Fruit fly (Drosophila melanogaster) whole organism, prepupa: ENCODE results near the gene CG11085.

ENCODE experiments used
- CG6808 ChIP-seq: fragments of 200-800 bp; sonication (Bioruptor generic); optimal IDR thresholded peaks from 3 replicates; lab custom pipeline; 2017; ENCODE audit warnings: missing biosample characterization, missing genetic modification characterization, mild to moderate bottlenecking, moderate library complexity, missing genetic modification reagents
- CG6854 ChIP-seq: fragments of 200-800 bp; sonication (Bioruptor generic); optimal IDR thresholded peaks from 2 replicates; lab custom pipeline; 2017; ENCODE audit warnings: missing biosample characterization, mild to moderate bottlenecking, missing genetic modification characterization
- CG7368 ChIP-seq: fragments of 200-800 bp; sonication (Bioruptor generic); optimal IDR thresholded peaks from 3 replicates; lab custom pipeline; 2016; ENCODE audit warnings: missing biosample characterization, missing genetic modification characterization
- Ets21C ChIP-seq: fragments of 200-800 bp; sonication (Bioruptor generic); optimal IDR thresholded peaks from 3 replicates; lab custom pipeline; 2016; ENCODE audit warnings: missing biosample characterization, missing genetic modification characterization
- Hr39 ChIP-seq: fragments of 200-800 bp; sonication (Bioruptor generic); optimal IDR thresholded peaks from 2 replicates; lab custom pipeline; 2016; ENCODE audit warnings: missing biosample characterization, missing genetic modification characterization
- Lpt ChIP-seq: fragments of 200-800 bp; sonication (Bioruptor generic); optimal IDR thresholded peaks from 3 replicates; lab custom pipeline; 2016; ENCODE audit warnings: missing biosample characterization, missing genetic modification characterization
- OdsH ChIP-seq: fragments of 200-800 bp; sonication (Bioruptor generic); optimal IDR thresholded peaks from 3 replicates; lab custom pipeline; 2016; ENCODE audit warnings: missing biosample characterization, missing genetic modification characterization
- Sox15 ChIP-seq: fragments of 200-800 bp; sonication (Bioruptor generic); optimal IDR thresholded peaks from 3 replicates; lab custom pipeline; 2016; ENCODE audit warnings: missing biosample characterization, missing genetic modification characterization
- achi ChIP-seq: fragments of 200-800 bp; sonication (Bioruptor generic); optimal IDR thresholded peaks from 3 replicates; lab custom pipeline; 2016; ENCODE audit warnings: missing biosample characterization, missing genetic modification characterization
- dsx ChIP-seq: fragments of 200-800 bp; optimal IDR thresholded peaks from 3 replicates; lab custom pipeline; 2019; ENCODE audit warnings: missing biosample characterization, mild to moderate bottlenecking, missing genetic modification characterization, moderate library complexity; ENCODE audit not compliant: poor library complexity, severe bottlenecking
- fkh ChIP-seq: fragments of 200-800 bp; sonication (Bioruptor generic); optimal IDR thresholded peaks from 3 replicates; lab custom pipeline; 2017; ENCODE audit warnings: missing biosample characterization, mild to moderate bottlenecking, missing genetic modification characterization, moderate library complexity
- lz ChIP-seq: fragments of 200-800 bp; sonication (Bioruptor generic); optimal IDR thresholded peaks from 3 replicates; lab custom pipeline; 2016; ENCODE audit warnings: missing biosample characterization, missing genetic modification characterization
- topi ChIP-seq: fragments of 200-800 bp; sonication (Bioruptor generic); optimal IDR thresholded peaks from 3 replicates; lab custom pipeline; 2016; ENCODE audit warnings: missing biosample characterization, missing genetic modification characterization

dm6 chrX:12669659-12670488 lies 53.8 kb downstream of the CG11085 start:
- TF ChIP-seq Lpt (peak; percentile 40), dsx (peak; percentile 91), lz (GFP tag; lab: Kevin White, UChicago) (peak; percentile 67), fkh (GFP tag; lab: Kevin White, UChicago) (peak; percentile 1), CG7368 (GFP tag; lab: Kevin White, UChicago) (peak; percentile 57), topi (GFP tag; lab: Kevin White, UChicago) (peak; percentile 78), Sox15 (GFP tag; lab: Kevin White, UChicago) (peak; percentile 63), Hr39 (GFP tag; lab: Kevin White, UChicago) (peak; percentile 78), CG6808 (GFP tag; lab: Kevin White, UChicago) (peak; percentile 81), Ets21C (GFP tag; lab: Kevin White, UChicago) (peak; percentile 53), CG6854 (GFP tag; lab: Kevin White, UChicago) (peak; percentile 29), achi (GFP tag; lab: Kevin White, UChicago) (peak; percentile 77), OdsH (peak; percentile 81)
